Fruit fly (Drosophila melanogaster) whole organism, prepupa: ENCODE data around the gene RpS28b.

Source experiments
- CG10631 ChIP-seq: fragments of 200-800 bp; sonication (Bioruptor generic); optimal IDR thresholded peaks from 2 replicates; lab custom pipeline; 2016; ENCODE audit warnings: missing biosample characterization, missing genetic modification characterization
- CG10669 ChIP-seq: fragments of 200-800 bp; sonication (Bioruptor generic); optimal IDR thresholded peaks from 3 replicates; lab custom pipeline; 2018; ENCODE audit warnings: missing biosample characterization, mild to moderate bottlenecking, missing genetic modification characterization, moderate library complexity
- CG11294 ChIP-seq: fragments of 200-800 bp; sonication (Bioruptor generic); IDR thresholded peaks from 2 replicates; pipeline ENCODE4 v1.3.6; 2022; ENCODE audit warnings: missing biosample characterization, missing genetic modification characterization
- CG11762 ChIP-seq: fragments of 200-800 bp; sonication (Bioruptor generic); optimal IDR thresholded peaks from 3 replicates; lab custom pipeline; 2016; ENCODE audit warnings: missing biosample characterization, missing genetic modification characterization; ENCODE audit not compliant: insufficient read depth
- CG15336 ChIP-seq: fragments of 200-800 bp; sonication (Bioruptor generic); IDR thresholded peaks from 2 replicates; pipeline ENCODE4 v1.3.6; 2022; ENCODE audit warnings: missing biosample characterization, missing genetic modification characterization
- CG1621 ChIP-seq: fragments of 200-800 bp; sonication (Bioruptor generic); optimal IDR thresholded peaks from 3 replicates; lab custom pipeline; 2018; ENCODE audit warnings: missing biosample characterization, mild to moderate bottlenecking, missing genetic modification characterization
- CG3032 ChIP-seq: fragments of 200-800 bp; optimal IDR thresholded peaks from 2 replicates; lab custom pipeline; 2019; ENCODE audit warnings: missing biosample characterization, mild to moderate bottlenecking, missing genetic modification characterization, moderate library complexity
- CG34406 ChIP-seq: fragments of 200-800 bp; sonication (Bioruptor generic); optimal IDR thresholded peaks from 3 replicates; lab custom pipeline; 2016; ENCODE audit warnings: missing biosample characterization, missing genetic modification characterization
- CG3919 ChIP-seq: fragments of 200-800 bp; sonication (Bioruptor generic); optimal IDR thresholded peaks from 3 replicates; lab custom pipeline; 2016; ENCODE audit warnings: missing biosample characterization, missing genetic modification characterization
- CG4318 ChIP-seq: fragments of 200-800 bp; sonication (Bioruptor generic); optimal IDR thresholded peaks from 3 replicates; lab custom pipeline; 2017; ENCODE audit warnings: missing biosample characterization, mild to moderate bottlenecking, missing genetic modification characterization
- CG6163 ChIP-seq: fragments of 200-800 bp; sonication (Bioruptor generic); IDR thresholded peaks from 3 replicates; pipeline ENCODE4 v1.3.6; 2022; ENCODE audit warnings: missing biosample characterization, missing genetic modification characterization
- CG6276 ChIP-seq: fragments of 200-800 bp; sonication (Bioruptor generic); optimal IDR thresholded peaks from 2 replicates; lab custom pipeline; 2017; ENCODE audit warnings: missing biosample characterization, mild to moderate bottlenecking, missing genetic modification characterization
- CG6792 ChIP-seq: fragments of 200-800 bp; sonication (Bioruptor generic); optimal IDR thresholded peaks from 3 replicates; lab custom pipeline; 2016; ENCODE audit warnings: missing biosample characterization, missing genetic modification characterization
- CG6808 ChIP-seq: fragments of 200-800 bp; sonication (Bioruptor generic); optimal IDR thresholded peaks from 3 replicates; lab custom pipeline; 2017; ENCODE audit warnings: missing biosample characterization, missing genetic modification characterization, mild to moderate bottlenecking, moderate library complexity, missing genetic modification reagents
- CG8119 ChIP-seq: fragments of 200-800 bp; sonication (Bioruptor generic); IDR thresholded peaks from 3 replicates; pipeline ENCODE4 v1.3.6; 2022; ENCODE audit warnings: missing biosample characterization, missing genetic modification characterization
- CG9139 ChIP-seq: fragments of 200-800 bp; sonication (Bioruptor generic); optimal IDR thresholded peaks from 3 replicates; lab custom pipeline; 2017; ENCODE audit warnings: missing biosample characterization, mild to moderate bottlenecking, missing genetic modification characterization
- Eip75B ChIP-seq: fragments of 200-800 bp; sonication (Bioruptor generic); optimal IDR thresholded peaks from 3 replicates; lab custom pipeline; 2016; ENCODE audit warnings: missing biosample characterization, missing genetic modification characterization
- Ets96B ChIP-seq: fragments of 200-800 bp; optimal IDR thresholded peaks from 2 replicates; lab custom pipeline; 2019; ENCODE audit warnings: missing biosample characterization, mild to moderate bottlenecking, missing genetic modification characterization, moderate library complexity
- Gug ChIP-seq: fragments of 200-800 bp; sonication (Bioruptor generic); IDR thresholded peaks from 2 replicates; pipeline ENCODE4 v1.3.6; 2022; ENCODE audit warnings: missing biosample characterization, missing genetic modification characterization
- Hr4 ChIP-seq: fragments of 200-800 bp; sonication (Bioruptor generic); optimal IDR thresholded peaks from 3 replicates; lab custom pipeline; 2016; ENCODE audit warnings: missing biosample characterization, missing genetic modification characterization
- Lpt ChIP-seq: fragments of 200-800 bp; sonication (Bioruptor generic); optimal IDR thresholded peaks from 3 replicates; lab custom pipeline; 2016; ENCODE audit warnings: missing biosample characterization, missing genetic modification characterization
- OdsH ChIP-seq: fragments of 200-800 bp; sonication (Bioruptor generic); optimal IDR thresholded peaks from 3 replicates; lab custom pipeline; 2016; ENCODE audit warnings: missing biosample characterization, missing genetic modification characterization
- Smox ChIP-seq: fragments of 200-800 bp; sonication (Bioruptor generic); optimal IDR thresholded peaks from 3 replicates; lab custom pipeline; 2016; ENCODE audit warnings: missing biosample characterization, missing genetic modification characterization
- Sox102F ChIP-seq: fragments of 200-800 bp; sonication (Bioruptor generic); optimal IDR thresholded peaks from 2 replicates; lab custom pipeline; 2016; ENCODE audit warnings: missing biosample characterization, mild to moderate bottlenecking, missing genetic modification characterization
- Sox14 ChIP-seq: fragments of 200-800 bp; sonication (Bioruptor generic); optimal IDR thresholded peaks from 3 replicates; lab custom pipeline; 2016; ENCODE audit warnings: missing biosample characterization, missing genetic modification characterization
- Sox15 ChIP-seq: fragments of 200-800 bp; sonication (Bioruptor generic); optimal IDR thresholded peaks from 3 replicates; lab custom pipeline; 2016; ENCODE audit warnings: missing biosample characterization, missing genetic modification characterization
- achi ChIP-seq: fragments of 200-800 bp; sonication (Bioruptor generic); optimal IDR thresholded peaks from 3 replicates; lab custom pipeline; 2016; ENCODE audit warnings: missing biosample characterization, missing genetic modification characterization
- cyc ChIP-seq: fragments of 200-800 bp; sonication (Bioruptor generic); optimal IDR thresholded peaks from 3 replicates; lab custom pipeline; 2016; ENCODE audit warnings: missing biosample characterization, missing genetic modification characterization
- dac ChIP-seq: fragments of 200-800 bp; sonication (Bioruptor generic); optimal IDR thresholded peaks from 2 replicates; lab custom pipeline; 2017; ENCODE audit warnings: missing biosample characterization, mild to moderate bottlenecking, missing genetic modification characterization
- eg ChIP-seq: fragments of 200-800 bp; sonication (Bioruptor generic); IDR thresholded peaks from 3 replicates; pipeline ENCODE4 v1.3.6; 2022; ENCODE audit warnings: missing biosample characterization, missing genetic modification characterization
- esn ChIP-seq: fragments of 200-800 bp; sonication (Bioruptor generic); optimal IDR thresholded peaks from 2 replicates; lab custom pipeline; 2016; ENCODE audit warnings: missing biosample characterization, mild to moderate bottlenecking, missing genetic modification characterization, moderate library complexity
- fd59A ChIP-seq: fragments of 200-800 bp; sonication (Bioruptor generic); optimal IDR thresholded peaks from 2 replicates; lab custom pipeline; 2017; ENCODE audit warnings: missing biosample characterization, mild to moderate bottlenecking, missing genetic modification characterization, missing genetic modification reagents
- fd85E ChIP-seq: fragments of 200-800 bp; sonication (Bioruptor generic); optimal IDR thresholded peaks from 3 replicates; lab custom pipeline; 2016; ENCODE audit warnings: missing biosample characterization, missing genetic modification characterization
- fkh ChIP-seq: fragments of 200-800 bp; sonication (Bioruptor generic); optimal IDR thresholded peaks from 3 replicates; lab custom pipeline; 2017; ENCODE audit warnings: missing biosample characterization, mild to moderate bottlenecking, missing genetic modification characterization, moderate library complexity
- lz ChIP-seq: fragments of 200-800 bp; sonication (Bioruptor generic); optimal IDR thresholded peaks from 3 replicates; lab custom pipeline; 2016; ENCODE audit warnings: missing biosample characterization, missing genetic modification characterization
- net ChIP-seq: fragments of 200-800 bp; sonication (Bioruptor generic); optimal IDR thresholded peaks from 3 replicates; lab custom pipeline; 2016; ENCODE audit warnings: missing biosample characterization, missing genetic modification characterization
- salr ChIP-seq, 2 experiments: fragments of 200-800 bp; sonication (Bioruptor generic); optimal IDR thresholded peaks; 3 replicates each; lab custom pipeline; 2016 to 2018; ENCODE audit warnings: missing biosample characterization in 2 of 2, missing genetic modification characterization in 2 of 2, mild to moderate bottlenecking in 1 of 2
- ss ChIP-seq, 2 experiments: fragments of 200-800 bp; sonication (Bioruptor generic); optimal IDR thresholded peaks; 2 replicates in 1 of 2; 3 replicates in 1 of 2; lab custom pipeline; 2017 to 2018; ENCODE audit warnings: mild to moderate bottlenecking in 2 of 2, missing biosample characterization in 2 of 2, missing genetic modification characterization in 2 of 2, moderate library complexity in 1 of 2
- vri ChIP-seq: fragments of 200-800 bp; sonication (Bioruptor generic); optimal IDR thresholded peaks from 3 replicates; lab custom pipeline; 2016; ENCODE audit warnings: missing biosample characterization, mild to moderate bottlenecking, missing genetic modification characterization

Gene RpS28b

dm6 chrX:9585359-9586002, 31.1 kb downstream of the RpS28b start, which contains the start of gene Hex-A (continued):
- peak; percentile 98 for TF ChIP-seq lz (GFP tag; lab: Kevin White, UChicago)
- TF ChIP-seq fd85E (GFP tag; lab: Kevin White, UChicago), result peak; percentile 87
- TF ChIP-seq Hr4 (GFP tag; lab: Kevin White, UChicago), result peak; percentile 89
- peak; percentile 98 for TF ChIP-seq CG6808 (GFP tag; lab: Kevin White, UChicago)
- TF ChIP-seq OdsH (GFP tag; lab: Kevin White, UChicago), result peak; percentile 92
- peak; percentile 96 for TF ChIP-seq net (GFP tag; lab: Kevin White, UChicago)
- TF ChIP-seq eg (GFP tag; lab: Robert Waterston, UW), result peak; percentile 89
- peak; percentile 94 for TF ChIP-seq CG1621 (tag; lab: Kevin White, UChicago)
- TF ChIP-seq Gug (GFP tag; lab: Robert Waterston, UW), result peak; percentile 91
- peak; percentile 95 for TF ChIP-seq CG11762 (GFP tag; lab: Kevin White, UChicago)
- peak; percentile 98 for TF ChIP-seq Ets96B (tag; lab: Kevin White, UChicago)
- TF ChIP-seq CG9139 (GFP tag; lab: Kevin White, UChicago), result peak; percentile 96
- TF ChIP-seq Sox102F (GFP tag; lab: Kevin White, UChicago), result peak; percentile 96
- peak; percentile 87 for TF ChIP-seq Lpt
- TF ChIP-seq CG3919 (GFP tag; lab: Kevin White, UChicago), result peak; percentile 96
- peak; percentile 94 for TF ChIP-seq CG10631 (GFP tag; lab: Kevin White, UChicago)
- TF ChIP-seq CG34406, result peak; percentile 98
- TF ChIP-seq fkh (GFP tag; lab: Kevin White, UChicago), result peak; percentile 85
- TF ChIP-seq salr (GFP tag; optimal IDR thresholded peaks at IDR 0.05; lab: Kevin White, UChicago), result peak; percentile 94 to 95
- TF ChIP-seq esn (GFP tag; lab: Kevin White, UChicago), result peak; percentile 98
- peak; percentile 97 for TF ChIP-seq CG6792 (GFP tag; lab: Kevin White, UChicago)
- peak; percentile 96 for TF ChIP-seq Smox
- TF ChIP-seq fd59A (GFP tag; lab: Kevin White, UChicago), result peak; percentile 99
- peak; percentile 97 for TF ChIP-seq Sox14 (GFP tag; lab: Kevin White, UChicago)

- TF ChIP-seq Lpt, result peak; percentile 52
- peak in 1 of 2 experiments; percentile 4 for TF ChIP-seq ss (GFP tag; optimal IDR thresholded peaks at IDR 0.05; lab: Kevin White, UChicago)
- peak; percentile 8 for TF ChIP-seq Hr4 (GFP tag; lab: Kevin White, UChicago)
- no peak for TF ChIP-seq cyc (GFP tag; lab: Kevin White, UChicago)
- peak; percentile 75 for TF ChIP-seq CG6163 (GFP tag; lab: Robert Waterston, UW)
- TF ChIP-seq dac (GFP tag; lab: Kevin White, UChicago), result peak; percentile 5
- TF ChIP-seq CG34406, result no peak
- TF ChIP-seq CG15336 (GFP tag; lab: Robert Waterston, UW), result peak; percentile 79
- peak; percentile 77 for TF ChIP-seq CG6276 (GFP tag; lab: Kevin White, UChicago)
- TF ChIP-seq Gug (GFP tag; lab: Robert Waterston, UW), result peak; percentile 48
- TF ChIP-seq CG10669, result no peak
- TF ChIP-seq CG11294 (GFP tag; lab: Robert Waterston, UW), result 0 out of 2 replicates have a peak, but pooled peaks have one; percentile 11
- peak; percentile 79 for TF ChIP-seq CG8119
- peak; percentile 85 for TF ChIP-seq eg (GFP tag; lab: Robert Waterston, UW)
Observed at dm6 chrX:9586038-9586437, 31.6 kb downstream of the RpS28b start.

dm6 chrX:9586627-9587026, 32.2 kb downstream of the RpS28b start:
- TF ChIP-seq salr (GFP tag; optimal IDR thresholded peaks at IDR 0.05; lab: Kevin White, UChicago) (no peak), OdsH (GFP tag; lab: Kevin White, UChicago) (no peak), Sox15 (no peak), CG1621 (tag; lab: Kevin White, UChicago) (no peak), Eip75B (no peak), Ets96B (tag; lab: Kevin White, UChicago) (no peak), CG3032 (tag; lab: Kevin White, UChicago) (no peak), CG10669 (no peak), achi (no peak), CG6276 (GFP tag; lab: Kevin White, UChicago) (no peak), Hr4 (GFP tag; lab: Kevin White, UChicago) (no peak), vri (GFP tag; lab: Kevin White, UChicago) (no peak), CG4318 (GFP tag; lab: Kevin White, UChicago) (no peak), fkh (GFP tag; lab: Kevin White, UChicago) (no peak)
